Fruit fly (Drosophila melanogaster): ENCODE measurements around the gene CG7091.

The CG7091 gene

dm6 chr3R:12964043-12964442 is 13.8 kb upstream of the CG7091 start:
- TF ChIP-seq dpn (GFP tag; optimal IDR thresholded peaks at IDR 0.05) (no peak), exex (tag; optimal IDR thresholded peaks at IDR 0.05) (peak; percentile 44)

dm6 chr3R:12967612-12968011 is 10.2 kb upstream of the CG7091 start, which contains the start of the genes CG14384 and grsm:
Gene CG14384 (minus strand): TSS chr3R:12967712.
Gene grsm (minus strand): TSS chr3R:12967712.
- no peak for TF ChIP-seq unc-4 (GFP tag; IDR thresholded peaks at IDR 0.05; ENCODE audit: partially characterized antibody)
- no peak for TF ChIP-seq zen2 (GFP tag; IDR thresholded peaks at IDR 0.05; ENCODE audit: partially characterized antibody)
- no peak for TF ChIP-seq CG11696 (GFP tag; IDR thresholded peaks at IDR 0.05)
- no peak for TF ChIP-seq CG11247 (GFP tag; IDR thresholded peaks at IDR 0.05)
- TF ChIP-seq CG13123 (GFP tag; optimal IDR thresholded peaks at IDR 0.05): no peak

- TF ChIP-seq trh (GFP tag; optimal IDR thresholded peaks at IDR 0.05): no peak
- no peak for TF ChIP-seq Bdp1 (GFP tag; optimal IDR thresholded peaks at IDR 0.05)
- TF ChIP-seq ash1 (GFP tag; optimal IDR thresholded peaks at IDR 0.05): no peak
- peak; percentile 8 for TF ChIP-seq CG18599 (GFP tag; optimal IDR thresholded peaks at IDR 0.05)
- TF ChIP-seq CG10543 (GFP tag; optimal IDR thresholded peaks at IDR 0.05): peak; percentile 10
- TF ChIP-seq CG31441 (GFP tag; IDR thresholded peaks at IDR 0.05): no peak
- TF ChIP-seq eyg (GFP tag; optimal IDR thresholded peaks at IDR 0.05): no peak
- TF ChIP-seq Hey (tag; optimal IDR thresholded peaks at IDR 0.05): peak; percentile 92
- TF ChIP-seq Xrp1 (GFP tag; IDR thresholded peaks at IDR 0.05): no peak
- TF ChIP-seq CG8290 (GFP tag; optimal IDR thresholded peaks at IDR 0.05): no peak
- no peak for TF ChIP-seq CG8290 (tag; optimal IDR thresholded peaks at IDR 0.05)
- TF ChIP-seq CG8478 (optimal IDR thresholded peaks at IDR 0.05): no peak
- TF ChIP-seq sd (tag; optimal IDR thresholded peaks at IDR 0.05): peak; percentile 61
- no peak for TF ChIP-seq pb (GFP tag; optimal IDR thresholded peaks at IDR 0.05)
- TF ChIP-seq grn (GFP tag; optimal IDR thresholded peaks at IDR 0.05): peak; percentile 81
- peak; percentile 35; the same call in 1 of the 3 replicates for TF ChIP-seq vnd (GFP tag; IDR thresholded peaks at IDR 0.05; ENCODE audit: partially characterized antibody)
- TF ChIP-seq onecut (GFP tag; IDR thresholded peaks at IDR 0.05): no peak
- TF ChIP-seq prd (optimal IDR thresholded peaks at IDR 0.05): no peak
- no peak for TF ChIP-seq prd (GFP tag; IDR thresholded peaks at IDR 0.05)
- no peak for TF ChIP-seq dm (GFP tag; optimal IDR thresholded peaks at IDR 0.05)
- TF ChIP-seq CG7271 (tag; optimal IDR thresholded peaks at IDR 0.05): no peak
- no peak for TF ChIP-seq CG16863 (GFP tag; optimal IDR thresholded peaks at IDR 0.05)
- no peak for TF ChIP-seq CG8388 (GFP tag; optimal IDR thresholded peaks at IDR 0.05)
- TF ChIP-seq CTCF (GFP tag; optimal IDR thresholded peaks at IDR 0.05): no peak
- no peak for TF ChIP-seq Rfx (GFP tag; IDR thresholded peaks at IDR 0.05)
- TF ChIP-seq sima (GFP tag; optimal IDR thresholded peaks at IDR 0.05): no peak
- TF ChIP-seq CG2889 (GFP tag; IDR thresholded peaks at IDR 0.05): no peak
- no peak for TF ChIP-seq Ssrp (tag; optimal IDR thresholded peaks at IDR 0.05)
- TF ChIP-seq CG2116 (GFP tag; optimal IDR thresholded peaks at IDR 0.05): no peak
- no peak for TF ChIP-seq CG9797 (GFP tag; optimal IDR thresholded peaks at IDR 0.05)
- TF ChIP-seq exex (tag; optimal IDR thresholded peaks at IDR 0.05): peak; percentile 98
- TF ChIP-seq CG2678 (tag; optimal IDR thresholded peaks at IDR 0.05): no peak
- no peak for TF ChIP-seq abd-A (tag; optimal IDR thresholded peaks at IDR 0.05)
- TF ChIP-seq CG33557 (GFP tag; optimal IDR thresholded peaks at IDR 0.05): no peak
- no peak for TF ChIP-seq dysf (GFP tag; IDR thresholded peaks at IDR 0.05)
- TF ChIP-seq mirr (GFP tag; optimal IDR thresholded peaks at IDR 0.05): peak; percentile 63
- TF ChIP-seq CG9437 (GFP tag; optimal IDR thresholded peaks at IDR 0.05): no peak
- no peak for TF ChIP-seq emc (GFP tag; optimal IDR thresholded peaks at IDR 0.05)
- no peak for TF ChIP-seq CG9932 (GFP tag; IDR thresholded peaks at IDR 0.05)
- no peak for TF ChIP-seq CG9609 (GFP tag; optimal IDR thresholded peaks at IDR 0.05)
- no peak for TF ChIP-seq CG3281 (GFP tag; optimal IDR thresholded peaks at IDR 0.05)
- TF ChIP-seq Antp (GFP tag; optimal IDR thresholded peaks at IDR 0.05): no peak
- TF ChIP-seq disco-r (GFP tag; optimal IDR thresholded peaks at IDR 0.05): no peak
- TF ChIP-seq lab (GFP tag; optimal IDR thresholded peaks at IDR 0.05): peak; percentile 3
Measured at dm6 chr3R:12972106-12972505, 5.7 kb upstream of the CG7091 start.
